Worm (Caenorhabditis elegans): ENCODE results near the gene C12D12.3.

ce11 chrX:3453870-3454269, 35.2 kb upstream of the C12D12.3 start:
- TF ChIP-seq him-1 (tag; optimal IDR thresholded peaks at IDR 0.05): no peak
- TF ChIP-seq dao-5 (tag; optimal IDR thresholded peaks at IDR 0.05): no peak
